ENCODE assay signal across 3 worm cellular contexts in genomic region chrX:15736419-15736818, ce11.
TF ChIP-seq lines count a peak whose summit lies in the region.

No protein-coding gene starts in this region.

TF ChIP-seq in whole organism, L1 larva, 84 proteins besides CTCF, POLR2A, EP300 and RAD21 (continued from another document and continues in another):
- TF ChIP-seq nhr-20 (tag; optimal IDR thresholded peaks at IDR 0.05; lab: Kevin White, UChicago) (peak; percentile 74), alr-1 (tag; optimal IDR thresholded peaks at IDR 0.05; lab: Kevin White, UChicago; ENCODE audit: borderline replicate concordance) (no peak), ztf-4 (tag; optimal IDR thresholded peaks at IDR 0.05; lab: Kevin White, UChicago) (peak; percentile 55), aly-2 (tag; optimal IDR thresholded peaks at IDR 0.05; lab: Kevin White, UChicago) (no peak), nhr-19 (GFP tag; conservative IDR thresholded peaks at IDR 0.05; lab: Robert Waterston, UW) (peak; percentile 45), nhr-237 (tag; optimal IDR thresholded peaks at IDR 0.05; lab: Kevin White, UChicago) (peak; percentile 36), ets-5 (GFP tag; IDR thresholded peaks at IDR 0.05; lab: Robert Waterston, UW) (no peak), ceh-90 (tag; optimal IDR thresholded peaks at IDR 0.05; lab: Kevin White, UChicago) (no peak), fos-1 (tag; optimal IDR thresholded peaks at IDR 0.05; lab: Kevin White, UChicago) (peak; percentile 45), grh-1 (GFP tag; IDR thresholded peaks at IDR 0.05; lab: Robert Waterston, UW) (no peak), elt-2 (tag; optimal IDR thresholded peaks at IDR 0.05; lab: Kevin White, UChicago) (peak; percentile 16), pag-3 (tag; optimal IDR thresholded peaks at IDR 0.05; lab: Kevin White, UChicago; ENCODE audit: borderline replicate concordance, insufficient read depth) (no peak), unc-98 (GFP tag; IDR thresholded peaks at IDR 0.05; lab: Robert Waterston, UW) (no peak), fkh-8 (tag; optimal IDR thresholded peaks at IDR 0.05; lab: Kevin White, UChicago) (peak; percentile 42), F16B12.6 (tag; optimal IDR thresholded peaks at IDR 0.05; lab: Kevin White, UChicago) (no peak), nhr-76 (tag; optimal IDR thresholded peaks at IDR 0.05; lab: Kevin White, UChicago) (no peak), pax-3 (tag; optimal IDR thresholded peaks at IDR 0.05; lab: Kevin White, UChicago) (no peak), fkh-4 (tag; optimal IDR thresholded peaks at IDR 0.05; lab: Kevin White, UChicago; ENCODE audit: borderline replicate concordance) (no peak), C04F5.9 (tag; optimal IDR thresholded peaks at IDR 0.05; lab: Kevin White, UChicago) (no peak), nhr-77 (tag; optimal IDR thresholded peaks at IDR 0.05; lab: Kevin White, UChicago) (peak; percentile 69), lin-39 (tag; optimal IDR thresholded peaks at IDR 0.05; lab: Kevin White, UChicago) (no peak), lin-14 (GFP tag; optimal IDR thresholded peaks at IDR 0.05; lab: Kevin White, UChicago) (no peak), mab-9 (GFP tag; IDR thresholded peaks at IDR 0.05; lab: Robert Waterston, UW) (peak; percentile 53; the same call in 1 of the 2 replicates), lir-3 (tag; optimal IDR thresholded peaks at IDR 0.05; lab: Kevin White, UChicago; ENCODE audit: poor library complexity) (no peak), elt-3 (tag; optimal IDR thresholded peaks at IDR 0.05; lab: Kevin White, UChicago) (peak in 3 of 6 experiments; percentile 44 to 75 (median 51)), ces-1 (GFP tag; optimal IDR thresholded peaks at IDR 0.05; lab: Kevin White, UChicago) (no peak), nhr-90 (tag; optimal IDR thresholded peaks at IDR 0.05; lab: Kevin White, UChicago; ENCODE audit: poor library complexity) (peak; percentile 82), pqm-1 (tag; optimal IDR thresholded peaks at IDR 0.05; lab: Kevin White, UChicago) (no peak), unc-62 (GFP tag; optimal IDR thresholded peaks at IDR 0.05; lab: Kevin White, UChicago) (no peak), lsy-2 (tag; optimal IDR thresholded peaks at IDR 0.05; lab: Kevin White, UChicago) (peak; percentile 67 to 70), efl-3 (GFP tag; optimal IDR thresholded peaks at IDR 0.05; lab: Kevin White, UChicago) (no peak), aha-1 (tag; optimal IDR thresholded peaks at IDR 0.05; lab: Kevin White, UChicago) (no peak), nhr-71 (tag; optimal IDR thresholded peaks at IDR 0.05; lab: Kevin White, UChicago) (peak; percentile 67), ama-1 (optimal IDR thresholded peaks at IDR 0.05; lab: Kevin White, UChicago) (no peak), skn-1 (tag; optimal IDR thresholded peaks at IDR 0.05; lab: Kevin White, UChicago) (peak; percentile 36), snpc-4 (tag; optimal IDR thresholded peaks at IDR 0.05; lab: Kevin White, UChicago) (peak; percentile 58), nhr-11 (tag; optimal IDR thresholded peaks at IDR 0.05; lab: Kevin White, UChicago) (peak; percentile 77), mef-2 (tag; optimal IDR thresholded peaks at IDR 0.05; lab: Kevin White, UChicago) (no peak), xbp-1 (tag; optimal IDR thresholded peaks at IDR 0.05; lab: Kevin White, UChicago) (peak; percentile 43), sox-4 (tag; optimal IDR thresholded peaks at IDR 0.05; lab: Kevin White, UChicago) (no peak), lin-13 (GFP tag; optimal IDR thresholded peaks at IDR 0.05; lab: Kevin White, UChicago) (peak; percentile 20), Y116A8C.19 (tag; optimal IDR thresholded peaks at IDR 0.05; lab: Kevin White, UChicago; ENCODE audit: borderline replicate concordance) (no peak), nhr-85 (tag; lab: Kevin White, UChicago) (peak; percentile 87), ceh-82 (tag; optimal IDR thresholded peaks at IDR 0.05; lab: Kevin White, UChicago) (peak; percentile 45 to 75 (median 62))

TF ChIP-seq in whole organism, L3 larva, 47 proteins besides CTCF, POLR2A, EP300 and RAD21 (continued from another document):
- TF ChIP-seq egl-5 (tag; optimal IDR thresholded peaks at IDR 0.05; lab: Kevin White, UChicago), result peak; percentile 47
- peak; percentile 47 for TF ChIP-seq pqm-1 (tag; optimal IDR thresholded peaks at IDR 0.05; lab: Kevin White, UChicago)
- TF ChIP-seq hmg-11 (tag; optimal IDR thresholded peaks at IDR 0.05; lab: Kevin White, UChicago), result peak; percentile 85
- TF ChIP-seq ceh-28 (tag; optimal IDR thresholded peaks at IDR 0.05; lab: Kevin White, UChicago), result peak; percentile 97
- peak; percentile 65 for TF ChIP-seq lsy-12 (tag; optimal IDR thresholded peaks at IDR 0.05; lab: Kevin White, UChicago)
- no peak for TF ChIP-seq zag-1 (tag; optimal IDR thresholded peaks at IDR 0.05; lab: Kevin White, UChicago)
- peak; percentile 85 for TF ChIP-seq nhr-77 (tag; optimal IDR thresholded peaks at IDR 0.05; lab: Kevin White, UChicago)
- TF ChIP-seq eor-1 (tag; optimal IDR thresholded peaks at IDR 0.05; lab: Kevin White, UChicago), result no peak
- no peak for TF ChIP-seq mdl-1 (tag; optimal IDR thresholded peaks at IDR 0.05; lab: Kevin White, UChicago)
- peak; percentile 48 for TF ChIP-seq elt-2 (tag; optimal IDR thresholded peaks at IDR 0.05; lab: Kevin White, UChicago)
- no peak for TF ChIP-seq nhr-237 (tag; optimal IDR thresholded peaks at IDR 0.05; lab: Kevin White, UChicago)
- TF ChIP-seq fos-1 (tag; optimal IDR thresholded peaks at IDR 0.05; lab: Kevin White, UChicago), result no peak

TF ChIP-seq in whole organism, young adult, 124 proteins besides CTCF, POLR2A, EP300 and RAD21 (continued from another document):
- no peak for TF ChIP-seq F55B11.4 (tag; optimal IDR thresholded peaks at IDR 0.05; lab: Kevin White, UChicago; ENCODE audit: borderline replicate concordance, insufficient read depth)
- no peak for TF ChIP-seq aptf-3 (GFP tag; IDR thresholded peaks at IDR 0.05; lab: Robert Waterston, UW)
- no peak for TF ChIP-seq bed-1 (GFP tag; IDR thresholded peaks at IDR 0.05; lab: Robert Waterston, UW)
- peak; percentile 40 for TF ChIP-seq madf-10 (tag; optimal IDR thresholded peaks at IDR 0.05; lab: Kevin White, UChicago)
- TF ChIP-seq ceh-100 (GFP tag; IDR thresholded peaks at IDR 0.05; lab: Robert Waterston, UW), result no peak
- TF ChIP-seq sdz-38 (tag; optimal IDR thresholded peaks at IDR 0.05; lab: Kevin White, UChicago), result no peak
- TF ChIP-seq attf-5 (GFP tag; optimal IDR thresholded peaks at IDR 0.05; lab: Kevin White, UChicago), result no peak
- no peak for TF ChIP-seq B0035.1 (tag; optimal IDR thresholded peaks at IDR 0.05; lab: Kevin White, UChicago)
- no peak for TF ChIP-seq C17E4.6 (GFP tag; IDR thresholded peaks at IDR 0.05; lab: Robert Waterston, UW)
- TF ChIP-seq madf-8 (GFP tag; conservative IDR thresholded peaks at IDR 0.05; lab: Robert Waterston, UW), result no peak
- no peak for TF ChIP-seq ekl-4 (GFP tag; IDR thresholded peaks at IDR 0.05; lab: Robert Waterston, UW)
- peak; percentile 70 for TF ChIP-seq ztf-26 (tag; optimal IDR thresholded peaks at IDR 0.05; lab: Kevin White, UChicago)
- TF ChIP-seq F23B12.7 (tag; optimal IDR thresholded peaks at IDR 0.05; lab: Kevin White, UChicago; ENCODE audit: insufficient read depth), result no peak
- peak; percentile 41 for TF ChIP-seq F22D6.2 (tag; optimal IDR thresholded peaks at IDR 0.05; lab: Kevin White, UChicago)
- no peak for TF ChIP-seq mel-28 (tag; optimal IDR thresholded peaks at IDR 0.05; lab: Kevin White, UChicago; ENCODE audit: borderline replicate concordance)
- no peak for TF ChIP-seq nhr-27 (tag; optimal IDR thresholded peaks at IDR 0.05; lab: Kevin White, UChicago)
- no peak for TF ChIP-seq efl-1 (GFP tag; optimal IDR thresholded peaks at IDR 0.05; lab: Kevin White, UChicago)
- TF ChIP-seq unc-130 (GFP tag; optimal IDR thresholded peaks at IDR 0.05; lab: Kevin White, UChicago), result no peak
- no peak for TF ChIP-seq aptf-2 (GFP tag; conservative IDR thresholded peaks at IDR 0.05; lab: Robert Waterston, UW)
- TF ChIP-seq dpl-1 (GFP tag; optimal IDR thresholded peaks at IDR 0.05; lab: Kevin White, UChicago), result no peak
- no peak for TF ChIP-seq dpff-1 (tag; optimal IDR thresholded peaks at IDR 0.05; lab: Kevin White, UChicago)
- no peak for TF ChIP-seq hsf-1 (GFP tag; IDR thresholded peaks at IDR 0.05; lab: Robert Waterston, UW)
- TF ChIP-seq mxl-1 (tag; optimal IDR thresholded peaks at IDR 0.05; lab: Kevin White, UChicago), result no peak
- TF ChIP-seq cebp-1 (GFP tag; IDR thresholded peaks at IDR 0.05; lab: Robert Waterston, UW), result no peak
- TF ChIP-seq cebp-1 (tag; optimal IDR thresholded peaks at IDR 0.05; lab: Kevin White, UChicago), result peak; percentile 66
- no peak for TF ChIP-seq nhr-120 (GFP tag; IDR thresholded peaks at IDR 0.05; lab: Robert Waterston, UW)
- TF ChIP-seq hmg-1.2 (GFP tag; IDR thresholded peaks at IDR 0.05; lab: Robert Waterston, UW), result peak; percentile 56
- TF ChIP-seq ztf-3 (GFP tag; optimal IDR thresholded peaks at IDR 0.05; lab: Kevin White, UChicago), result no peak
- TF ChIP-seq F49E8.2 (tag; optimal IDR thresholded peaks at IDR 0.05; lab: Kevin White, UChicago; ENCODE audit: insufficient read depth), result no peak
- TF ChIP-seq madf-6 (GFP tag; IDR thresholded peaks at IDR 0.05; lab: Robert Waterston, UW), result no peak
- TF ChIP-seq ztf-25 (GFP tag; IDR thresholded peaks at IDR 0.05; lab: Robert Waterston, UW), result no peak
- TF ChIP-seq nfya-2 (GFP tag; IDR thresholded peaks at IDR 0.05; lab: Robert Waterston, UW), result no peak
- peak; percentile 6 for TF ChIP-seq K12H6.12 (tag; optimal IDR thresholded peaks at IDR 0.05; lab: Kevin White, UChicago)
- TF ChIP-seq lir-1 (GFP tag; conservative IDR thresholded peaks at IDR 0.05; lab: Robert Waterston, UW), result no peak
- no peak for TF ChIP-seq sea-2 (GFP tag; IDR thresholded peaks at IDR 0.05; lab: Robert Waterston, UW)
- TF ChIP-seq Y95B8A.8 (GFP tag; IDR thresholded peaks at IDR 0.05; lab: Robert Waterston, UW), result no peak
- peak; percentile 92 for TF ChIP-seq lin-40 (tag; optimal IDR thresholded peaks at IDR 0.05; lab: Kevin White, UChicago)
- no peak for TF ChIP-seq ceh-40 (GFP tag; IDR thresholded peaks at IDR 0.05; lab: Robert Waterston, UW)
- no peak for TF ChIP-seq rec-8 (tag; optimal IDR thresholded peaks at IDR 0.05; lab: Kevin White, UChicago)
- TF ChIP-seq repo-1 (tag; optimal IDR thresholded peaks at IDR 0.05; lab: Kevin White, UChicago), result no peak
- peak; percentile 40; the same call in 1 of the 2 replicates for TF ChIP-seq B0336.3 (GFP tag; IDR thresholded peaks at IDR 0.05; lab: Robert Waterston, UW)
- TF ChIP-seq nfyb-1 (GFP tag; IDR thresholded peaks at IDR 0.05; lab: Robert Waterston, UW), result peak; percentile 64; the same call in 1 of the 2 replicates
- TF ChIP-seq hlh-12 (tag; optimal IDR thresholded peaks at IDR 0.05; lab: Kevin White, UChicago), result no peak
- TF ChIP-seq ztf-18 (tag; optimal IDR thresholded peaks at IDR 0.05; lab: Kevin White, UChicago), result no peak
- no peak for TF ChIP-seq lsl-1 (GFP tag; optimal IDR thresholded peaks at IDR 0.05; lab: Kevin White, UChicago)
- TF ChIP-seq nhr-80 (tag; optimal IDR thresholded peaks at IDR 0.05; lab: Kevin White, UChicago), result peak; percentile 47
- TF ChIP-seq lag-1 (GFP tag; IDR thresholded peaks at IDR 0.05; lab: Robert Waterston, UW), result no peak
- TF ChIP-seq ceh-79 (tag; optimal IDR thresholded peaks at IDR 0.05; lab: Kevin White, UChicago), result no peak
- TF ChIP-seq lsy-27 (tag; optimal IDR thresholded peaks at IDR 0.05; lab: Kevin White, UChicago; ENCODE audit: borderline replicate concordance, insufficient read depth), result no peak
- TF ChIP-seq attf-6 (GFP tag; IDR thresholded peaks at IDR 0.05; lab: Robert Waterston, UW), result no peak
- TF ChIP-seq somi-1 (GFP tag; optimal IDR thresholded peaks at IDR 0.05; lab: Kevin White, UChicago), result no peak
- peak in 1 of 3 experiments; percentile 72 for TF ChIP-seq lin-35 (GFP tag; optimal IDR thresholded peaks at IDR 0.05; lab: Kevin White, UChicago)
- TF ChIP-seq mcd-1 (GFP tag; IDR thresholded peaks at IDR 0.05; lab: Robert Waterston, UW), result peak; percentile 41; the same call in 1 of the 2 replicates
- TF ChIP-seq ets-4 (GFP tag; optimal IDR thresholded peaks at IDR 0.05; lab: Kevin White, UChicago), result no peak
- no peak for TF ChIP-seq ztf-22 (GFP tag; optimal IDR thresholded peaks at IDR 0.05; lab: Kevin White, UChicago)
- no peak for TF ChIP-seq ceh-58 (GFP tag; IDR thresholded peaks at IDR 0.05; lab: Robert Waterston, UW)
- no peak for TF ChIP-seq pbrm-1 (GFP tag; IDR thresholded peaks at IDR 0.05; lab: Robert Waterston, UW)
- no peak for TF ChIP-seq lin-26 (GFP tag; IDR thresholded peaks at IDR 0.05; lab: Robert Waterston, UW)
- TF ChIP-seq zfh-2 (GFP tag; conservative IDR thresholded peaks at IDR 0.05; lab: Robert Waterston, UW), result no peak
- TF ChIP-seq tbx-9 (tag; optimal IDR thresholded peaks at IDR 0.05; lab: Kevin White, UChicago; ENCODE audit: borderline replicate concordance), result no peak
- TF ChIP-seq egrh-3 (GFP tag; IDR thresholded peaks at IDR 0.05; lab: Robert Waterston, UW), result no peak
- no peak for TF ChIP-seq nfya-1 (tag; optimal IDR thresholded peaks at IDR 0.05; lab: Kevin White, UChicago; ENCODE audit: borderline replicate concordance, insufficient read depth)
- TF ChIP-seq die-1 (tag; optimal IDR thresholded peaks at IDR 0.05; lab: Kevin White, UChicago), result no peak
- TF ChIP-seq egl-44 (GFP tag; IDR thresholded peaks at IDR 0.05; lab: Robert Waterston, UW), result no peak
- TF ChIP-seq snpc-3.4 (tag; optimal IDR thresholded peaks at IDR 0.05; lab: Kevin White, UChicago), result no peak
- no peak for TF ChIP-seq F52B5.7 (tag; optimal IDR thresholded peaks at IDR 0.05; lab: Kevin White, UChicago)
- TF ChIP-seq F37B4.10 (GFP tag; IDR thresholded peaks at IDR 0.05; lab: Robert Waterston, UW), result no peak
- no peak for TF ChIP-seq ama-1 (optimal IDR thresholded peaks at IDR 0.05; lab: Kevin White, UChicago)
- no peak for TF ChIP-seq ama-1 (GFP tag; optimal IDR thresholded peaks at IDR 0.05; lab: Kevin White, UChicago)
- TF ChIP-seq T07F8.4 (tag; optimal IDR thresholded peaks at IDR 0.05; lab: Kevin White, UChicago), result no peak
- TF ChIP-seq him-1 (tag; optimal IDR thresholded peaks at IDR 0.05; lab: Kevin White, UChicago), result no peak
- TF ChIP-seq dox-1 (GFP tag; IDR thresholded peaks at IDR 0.05; lab: Robert Waterston, UW), result peak; percentile 78
- peak in 1 of 2 experiments; percentile 64 for TF ChIP-seq let-607 (tag; optimal IDR thresholded peaks at IDR 0.05; lab: Kevin White, UChicago)
